Worm (Caenorhabditis elegans) whole organism, L1 larva: Measurements from ENCODE around the gene bcf-1.
A peak's percentile ranks its signal among the peaks of the same experiment; 100 is the strongest.

Experiments
- aha-1 ChIP-seq: fragments of 150-350 bp; optimal IDR thresholded peaks from 2 replicates; lab custom pipeline; 2014; ENCODE audit warnings: missing biosample characterization, missing genetic modification characterization
- ama-1 ChIP-seq: fragments of 150-350 bp; optimal IDR thresholded peaks from 2 replicates; lab custom pipeline; 2014
- blmp-1 ChIP-seq: fragments of 150-350 bp; optimal IDR thresholded peaks from 2 replicates; lab custom pipeline; 2014; ENCODE audit warnings: missing biosample characterization, missing genetic modification characterization
- ceh-63 ChIP-seq: fragments of 200-800 bp; sonication (Bioruptor generic); optimal IDR thresholded peaks from 2 replicates; lab custom pipeline; 2018; ENCODE audit warnings: mild to moderate bottlenecking, missing genetic modification characterization, missing compliant biosample characterization
- ceh-8 ChIP-seq: fragments of 200-800 bp; sonication (Bioruptor generic); optimal IDR thresholded peaks from 2 replicates; lab custom pipeline; 2018; ENCODE audit warnings: mild to moderate bottlenecking, missing genetic modification characterization, moderate library complexity, missing compliant biosample characterization
- ceh-82 ChIP-seq, 3 experiments: fragments of 150-350 bp in 1 of 3; sonication (generic microtip) in 2 of 3; optimal IDR thresholded peaks; 2 replicates each; lab custom pipeline; 2014 to 2017; ENCODE audit warnings: missing biosample characterization in 3 of 3, missing genetic modification characterization in 3 of 3
- ceh-88 ChIP-seq: fragments of 200-800 bp; sonication (Bioruptor generic); IDR thresholded peaks from 2 replicates; pipeline ENCODE4 v1.3.6; 2022; ENCODE audit warnings: missing genetic modification characterization, missing compliant biosample characterization
- ceh-90 ChIP-seq: sonication (generic microtip); optimal IDR thresholded peaks from 2 replicates; lab custom pipeline; 2016; ENCODE audit warnings: missing genetic modification characterization, missing compliant biosample characterization
- dpl-1 ChIP-seq, 3 experiments: fragments of 150-350 bp in 2 of 3; sonication (generic microtip) in 1 of 3; optimal IDR thresholded peaks; 2 replicates each; lab custom pipeline; 2014 to 2017; ENCODE audit warnings: missing biosample characterization in 3 of 3, missing genetic modification characterization in 3 of 3, missing genetic modification reagents in 3 of 3
- dsc-1 ChIP-seq: sonication (generic microtip); optimal IDR thresholded peaks from 2 replicates; lab custom pipeline; 2016; ENCODE audit warnings: mild to moderate bottlenecking, missing genetic modification characterization, missing compliant biosample characterization
- efl-1 ChIP-seq, 4 experiments: fragments of 150-350 bp; optimal IDR thresholded peaks in 3 of 4; peaks in 1 of 4; 1 replicate in 1 of 4; 2 replicates in 3 of 4; lab custom pipeline; 2014; ENCODE audit warnings: missing biosample characterization in 2 of 4, missing genetic modification characterization in 2 of 4, missing genetic modification reagents in 2 of 4
- egl-13 ChIP-seq: sonication (generic microtip); optimal IDR thresholded peaks from 2 replicates; lab custom pipeline; 2016; ENCODE audit warnings: missing genotype, missing genetic modification reagents, missing genetic modification characterization, missing compliant biosample characterization
- elt-2 ChIP-seq: sonication (generic microtip); optimal IDR thresholded peaks from 2 replicates; lab custom pipeline; 2016; ENCODE audit warnings: missing genetic modification characterization, mild to moderate bottlenecking, inconsistent platforms, missing compliant biosample characterization, missing genetic modification reagents
- elt-3 ChIP-seq, 6 experiments: fragments of 150-350 bp in 1 of 6; sonication (generic microtip); optimal IDR thresholded peaks; 2 replicates each; lab custom pipeline; 2017 to 2018; ENCODE audit warnings: missing biosample characterization in 6 of 6, missing genetic modification characterization in 6 of 6, inconsistent platforms in 1 of 6
- hlh-17 ChIP-seq: fragments of 200-800 bp; sonication (Bioruptor generic); optimal IDR thresholded peaks from 2 replicates; lab custom pipeline; 2018; ENCODE audit warnings: missing genetic modification characterization, mild to moderate bottlenecking, missing compliant biosample characterization, moderate library complexity, borderline replicate concordance
- hlh-4 ChIP-seq: sonication (generic microtip); optimal IDR thresholded peaks from 2 replicates; lab custom pipeline; 2016; ENCODE audit warnings: mild to moderate bottlenecking, missing genetic modification characterization, missing compliant biosample characterization
- lin-13 ChIP-seq: fragments of 150-350 bp; optimal IDR thresholded peaks from 2 replicates; lab custom pipeline; 2014; ENCODE audit warnings: missing biosample characterization, missing genetic modification reagents, missing genetic modification characterization
- lin-14 ChIP-seq: fragments of 200-800 bp; sonication (Bioruptor generic); optimal IDR thresholded peaks from 2 replicates; lab custom pipeline; 2018; ENCODE audit warnings: mild to moderate bottlenecking, missing genetic modification characterization, moderate library complexity, missing compliant biosample characterization
- lin-35 ChIP-seq, 2 experiments: fragments of 150-350 bp; optimal IDR thresholded peaks; 2 replicates each; lab custom pipeline; 2014; ENCODE audit warnings: missing biosample characterization in 2 of 2, missing genetic modification characterization in 2 of 2, missing genetic modification reagents in 2 of 2
- lin-39 ChIP-seq: fragments of 150-350 bp; optimal IDR thresholded peaks from 2 replicates; lab custom pipeline; 2014; ENCODE audit warnings: missing biosample characterization, missing genetic modification reagents, missing genetic modification characterization
- lir-3 ChIP-seq: sonication (generic microtip); optimal IDR thresholded peaks from 2 replicates; lab custom pipeline; 2016; ENCODE audit warnings: mild to moderate bottlenecking, missing genetic modification characterization, moderate library complexity, missing compliant biosample characterization; ENCODE audit not compliant: poor library complexity
- mab-9 ChIP-seq: fragments of 200-800 bp; sonication (Bioruptor generic); IDR thresholded peaks from 2 replicates; pipeline ENCODE4 v1.3.6; 2022; ENCODE audit warnings: missing genetic modification reagents, missing genetic modification characterization, missing compliant biosample characterization
- mef-2 ChIP-seq: fragments of 150-350 bp; optimal IDR thresholded peaks from 2 replicates; lab custom pipeline; 2014; ENCODE audit warnings: missing biosample characterization, missing genetic modification characterization
- mep-1 ChIP-seq: fragments of 150-350 bp; optimal IDR thresholded peaks from 2 replicates; lab custom pipeline; 2014; ENCODE audit warnings: missing biosample characterization, missing genetic modification characterization
- nhr-11 ChIP-seq: fragments of 150-350 bp; optimal IDR thresholded peaks from 2 replicates; lab custom pipeline; 2014; ENCODE audit warnings: missing biosample characterization, missing genetic modification characterization
- nhr-20 ChIP-seq: sonication (generic microtip); optimal IDR thresholded peaks from 2 replicates; lab custom pipeline; 2016; ENCODE audit warnings: mild to moderate bottlenecking, missing genetic modification characterization, missing compliant biosample characterization
- nhr-71 ChIP-seq: sonication (generic microtip); optimal IDR thresholded peaks from 2 replicates; lab custom pipeline; 2016; ENCODE audit warnings: mild to moderate bottlenecking, missing genetic modification characterization, moderate library complexity, missing compliant biosample characterization
- nhr-84 ChIP-seq: sonication (generic microtip); optimal IDR thresholded peaks from 2 replicates; lab custom pipeline; 2017; ENCODE audit warnings: missing biosample characterization, missing genetic modification characterization
- nhr-85 ChIP-seq: sonication (generic microtip); peaks from one replicate; lab custom pipeline; 2016; ENCODE audit warnings: missing genetic modification characterization, inconsistent platforms, missing compliant biosample characterization
- rnt-1 ChIP-seq: sonication (generic microtip); optimal IDR thresholded peaks from 2 replicates; lab custom pipeline; 2016; ENCODE audit warnings: mild to moderate bottlenecking, missing genetic modification characterization, moderate library complexity, missing compliant biosample characterization
- skn-1 ChIP-seq: fragments of 150-350 bp; optimal IDR thresholded peaks from 2 replicates; lab custom pipeline; 2014; ENCODE audit warnings: missing biosample characterization, missing genetic modification characterization
- snu-23 ChIP-seq: sonication (generic microtip); optimal IDR thresholded peaks from 2 replicates; lab custom pipeline; 2016; ENCODE audit warnings: missing genetic modification characterization, missing compliant biosample characterization
- sox-4 ChIP-seq: sonication (generic microtip); optimal IDR thresholded peaks from 2 replicates; lab custom pipeline; 2016; ENCODE audit warnings: missing genetic modification characterization, missing compliant biosample characterization
- sptf-1 ChIP-seq: fragments of 150-350 bp; optimal IDR thresholded peaks from 2 replicates; lab custom pipeline; 2014; ENCODE audit warnings: missing biosample characterization, missing genetic modification characterization
- swsn-7 ChIP-seq: sonication (generic microtip); optimal IDR thresholded peaks from 2 replicates; lab custom pipeline; 2016; ENCODE audit warnings: missing genetic modification characterization, missing compliant biosample characterization
- zip-4 ChIP-seq: fragments of 200-800 bp; sonication (Bioruptor generic); optimal IDR thresholded peaks from 2 replicates; lab custom pipeline; 2018; ENCODE audit warnings: mild to moderate bottlenecking, missing genetic modification characterization, moderate library complexity, missing compliant biosample characterization
- ztf-4 ChIP-seq: fragments of 150-350 bp; optimal IDR thresholded peaks from 2 replicates; lab custom pipeline; 2014; ENCODE audit warnings: missing biosample characterization, missing genetic modification characterization

bcf-1 gene

DNA sequence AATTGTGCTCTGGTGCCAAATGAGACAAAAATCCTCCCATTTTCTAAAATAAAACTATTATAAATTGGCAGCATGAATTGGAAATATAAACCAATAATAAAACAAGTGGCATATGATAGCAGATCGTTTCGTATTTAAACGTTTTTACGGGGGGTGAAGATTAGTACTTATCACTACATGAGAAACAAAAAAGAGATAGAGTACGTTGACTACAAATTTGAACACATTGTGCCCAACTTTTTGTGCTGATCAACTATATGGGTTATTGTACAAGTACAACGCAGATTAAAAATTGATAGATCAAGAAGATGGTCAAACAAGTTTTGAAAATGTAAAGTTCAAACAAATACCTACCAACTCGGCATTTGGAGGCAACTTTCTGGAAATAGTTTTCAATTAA, 40.1 kb downstream of the bcf-1 start:
- TF ChIP-seq skn-1 (tag; lab: Kevin White, UChicago): no peak
- TF ChIP-seq ceh-90: no peak
- TF ChIP-seq ceh-8 (GFP tag; lab: Kevin White, UChicago): no peak
- TF ChIP-seq nhr-20 (tag; lab: Kevin White, UChicago): peak; percentile 14
- TF ChIP-seq sptf-1 (tag; lab: Kevin White, UChicago): no peak
- no peak for TF ChIP-seq rnt-1
- TF ChIP-seq nhr-84: no peak
- no peak for TF ChIP-seq nhr-85 (tag; lab: Kevin White, UChicago)

DNA sequence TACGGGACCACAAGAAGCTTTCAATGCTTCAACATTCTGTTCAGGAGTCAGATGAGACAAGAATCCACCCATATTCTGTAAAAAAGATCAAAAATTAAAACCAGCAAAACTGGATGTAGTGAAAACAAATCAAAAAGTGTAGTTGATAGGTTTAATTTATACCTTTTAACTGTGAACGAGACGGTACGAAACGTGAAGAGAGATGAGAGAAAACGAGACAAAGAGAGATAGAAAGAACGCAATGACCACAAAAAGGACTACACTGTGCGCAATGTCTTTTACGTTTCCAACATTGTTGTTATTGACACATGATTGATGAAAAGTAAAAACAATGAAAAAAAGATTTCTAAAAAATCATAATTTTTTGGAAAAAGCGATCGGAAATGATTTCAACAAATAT, 43.0 kb downstream of the bcf-1 start, which contains the start of gene cest-33:
cest-33 (minus strand) TSS at position 75 of the 400 bp plus-strand sequence.
- TF ChIP-seq dpl-1 (GFP tag; optimal IDR thresholded peaks at IDR 0.05; lab: Kevin White, UChicago) (peak in 1 of 3 experiments; percentile 0), sptf-1 (tag; lab: Kevin White, UChicago) (no peak), lin-35 (GFP tag; optimal IDR thresholded peaks at IDR 0.05; lab: Kevin White, UChicago) (peak in 1 of 2 experiments; percentile 15), mep-1 (tag; lab: Kevin White, UChicago) (peak; percentile 31), aha-1 (tag; lab: Kevin White, UChicago) (no peak), ceh-82 (tag; optimal IDR thresholded peaks at IDR 0.05; lab: Kevin White, UChicago) (no peak), mab-9 (GFP tag; lab: Robert Waterston, UW) (no peak), nhr-20 (tag; lab: Kevin White, UChicago) (peak; percentile 74), nhr-71 (tag; lab: Kevin White, UChicago) (peak; percentile 24), blmp-1 (tag; lab: Kevin White, UChicago) (peak; percentile 90), elt-3 (tag; optimal IDR thresholded peaks at IDR 0.05; lab: Kevin White, UChicago) (peak in 3 of 6 experiments; percentile 10 to 65 (median 27)), lin-14 (peak; percentile 54), egl-13 (no peak), snu-23 (GFP tag; lab: Kevin White, UChicago) (peak; percentile 41), nhr-85 (tag; lab: Kevin White, UChicago) (peak; percentile 77)

DNA sequence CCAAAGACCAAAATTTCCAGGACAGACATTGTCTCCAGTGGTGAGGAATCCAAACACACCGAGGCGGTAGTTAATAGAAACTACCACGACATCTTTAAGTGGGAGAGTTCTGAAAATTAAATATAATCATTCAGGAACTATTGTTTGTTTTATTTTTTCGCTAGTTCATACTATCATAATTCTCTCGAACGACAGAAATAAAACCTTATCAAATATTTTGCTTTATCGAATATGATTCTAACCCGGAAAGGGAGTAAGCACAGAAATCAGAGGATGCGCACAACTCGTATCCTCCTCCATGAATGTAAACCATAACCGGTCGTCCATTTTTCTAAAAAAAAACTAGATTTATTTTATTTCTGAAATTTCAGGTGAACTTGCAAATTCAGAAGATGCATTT, 43.8 kb downstream of the bcf-1 start:
- TF ChIP-seq nhr-11 (tag; lab: Kevin White, UChicago) (no peak), lin-13 (GFP tag; lab: Kevin White, UChicago) (no peak), ama-1 (lab: Kevin White, UChicago) (no peak), ceh-63 (GFP tag; lab: Kevin White, UChicago) (no peak), ztf-4 (tag; lab: Kevin White, UChicago) (no peak), lir-3 (no peak), efl-1 (optimal IDR thresholded peaks at IDR 0.05; lab: Kevin White, UChicago) (no peak), efl-1 (GFP tag; optimal IDR thresholded peaks at IDR 0.05 in 1 of 2; lab: Kevin White, UChicago) (no peak), hlh-4 (tag; lab: Kevin White, UChicago) (no peak), elt-2 (tag; lab: Kevin White, UChicago) (no peak), hlh-17 (GFP tag; lab: Kevin White, UChicago) (no peak), ceh-88 (GFP tag; lab: Robert Waterston, UW) (no peak)
- TF ChIP-seq, all 84 proteins: peak for 0

DNA sequence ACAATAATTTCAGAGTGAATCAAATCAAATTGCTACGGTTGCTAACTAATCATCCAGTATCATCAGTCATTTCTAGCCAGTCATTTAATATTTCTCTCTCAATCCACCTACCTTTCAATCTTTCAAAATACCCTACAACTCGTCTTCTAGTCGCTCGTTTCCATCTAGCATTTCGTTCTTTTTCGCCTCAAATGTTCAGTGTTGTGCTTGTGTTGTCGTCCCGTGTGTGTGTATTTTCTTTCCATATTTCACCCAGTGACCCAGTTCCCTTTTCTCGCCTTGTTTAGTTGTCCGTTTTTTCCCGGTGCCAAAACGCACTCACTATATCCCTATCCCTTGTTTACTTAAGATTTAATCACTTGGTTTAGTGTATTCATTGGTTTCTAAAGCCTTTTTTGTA, 46.9 kb downstream of the bcf-1 start:
- TF ChIP-seq ama-1 (lab: Kevin White, UChicago) (no peak), dsc-1 (no peak), ceh-63 (GFP tag; lab: Kevin White, UChicago) (no peak), zip-4 (GFP tag; lab: Kevin White, UChicago) (no peak), nhr-20 (tag; lab: Kevin White, UChicago) (no peak), lin-39 (tag; lab: Kevin White, UChicago) (no peak), lin-13 (GFP tag; lab: Kevin White, UChicago) (no peak), mef-2 (tag; lab: Kevin White, UChicago) (no peak), lir-3 (no peak), sox-4 (no peak), swsn-7 (tag; lab: Kevin White, UChicago) (no peak), rnt-1 (no peak)
